Fruit fly (Drosophila melanogaster) whole organism, adult: ENCODE data around the gene CG17717.

Experiments used
- CG11617 ChIP-seq: fragments of 200-800 bp; sonication (Bioruptor generic); optimal IDR thresholded peaks from 2 replicates; lab custom pipeline; 2017; ENCODE audit warnings: mild to moderate bottlenecking, missing biosample characterization, missing genetic modification reagents, missing genetic modification characterization
- CG12768 ChIP-seq: fragments of 200-800 bp; sonication (Bioruptor generic); optimal IDR thresholded peaks from 2 replicates; lab custom pipeline; 2017; ENCODE audit warnings: missing biosample characterization, missing genetic modification characterization, mild to moderate bottlenecking, moderate library complexity, missing genetic modification reagents
- CG14711 ChIP-seq: fragments of 200-800 bp; sonication (Bioruptor generic); optimal IDR thresholded peaks from 2 replicates; lab custom pipeline; 2018; ENCODE audit warnings: missing biosample characterization, mild to moderate bottlenecking, missing genetic modification characterization, moderate library complexity
- CG1620 ChIP-seq: fragments of 200-800 bp; sonication (Bioruptor generic); optimal IDR thresholded peaks from 2 replicates; lab custom pipeline; 2016; ENCODE audit warnings: missing biosample characterization, missing genetic modification characterization
- CG33017 ChIP-seq: fragments of 200-800 bp; sonication (Bioruptor generic); optimal IDR thresholded peaks from 2 replicates; lab custom pipeline; 2018; ENCODE audit warnings: missing biosample characterization, mild to moderate bottlenecking, missing genetic modification characterization, moderate library complexity
- CG5204 ChIP-seq: fragments of 200-800 bp; sonication (Bioruptor generic); optimal IDR thresholded peaks from 2 replicates; lab custom pipeline; 2016; ENCODE audit warnings: missing biosample characterization, missing genetic modification characterization
- CG7045 ChIP-seq: fragments of 200-800 bp; sonication (Bioruptor generic); optimal IDR thresholded peaks from 2 replicates; lab custom pipeline; 2017; ENCODE audit warnings: missing biosample characterization, mild to moderate bottlenecking, missing genetic modification characterization
- CG7101 ChIP-seq: fragments of 200-800 bp; sonication (Bioruptor generic); optimal IDR thresholded peaks from 2 replicates; lab custom pipeline; 2018; ENCODE audit warnings: missing biosample characterization, mild to moderate bottlenecking, missing genetic modification characterization, moderate library complexity
- Clk ChIP-seq: fragments of 200-800 bp; sonication (Bioruptor generic); optimal IDR thresholded peaks from 2 replicates; lab custom pipeline; 2017; ENCODE audit warnings: missing biosample characterization, missing genetic modification characterization
- Crg-1 ChIP-seq: fragments of 200-800 bp; sonication (Bioruptor generic); optimal IDR thresholded peaks from 2 replicates; lab custom pipeline; 2016; ENCODE audit warnings: missing biosample characterization, missing genetic modification characterization
- Hr96 ChIP-seq: fragments of 200-800 bp; sonication (Bioruptor generic); optimal IDR thresholded peaks from 2 replicates; lab custom pipeline; 2016; ENCODE audit warnings: missing biosample characterization, missing genetic modification characterization
- Mnt ChIP-seq: fragments of 200-800 bp; sonication (Bioruptor generic); optimal IDR thresholded peaks from 2 replicates; lab custom pipeline; 2016; ENCODE audit warnings: missing biosample characterization, mild to moderate bottlenecking, missing genetic modification characterization
- bab1 ChIP-seq: fragments of 200-800 bp; sonication (Bioruptor generic); optimal IDR thresholded peaks from 3 replicates; lab custom pipeline; 2019; ENCODE audit warnings: missing biosample characterization, mild to moderate bottlenecking, missing genetic modification characterization, moderate library complexity
- cic ChIP-seq: fragments of 200-800 bp; sonication (Bioruptor generic); optimal IDR thresholded peaks from 2 replicates; lab custom pipeline; 2017; ENCODE audit warnings: missing biosample characterization, mild to moderate bottlenecking, missing genetic modification characterization, moderate library complexity
- cnc ChIP-seq, 2 experiments: fragments of >200 bp; optimal IDR thresholded peaks; 2 replicates each; lab custom pipeline; 2017
- kay ChIP-seq: fragments of 200-800 bp; sonication (Bioruptor generic); peaks from one replicate; lab custom pipeline; 2016; ENCODE audit warnings: missing biosample characterization, missing genetic modification characterization, borderline replicate concordance
- ovo ChIP-seq: fragments of 200-800 bp; sonication (Bioruptor generic); optimal IDR thresholded peaks from 2 replicates; lab custom pipeline; 2016; ENCODE audit warnings: missing biosample characterization, missing genetic modification characterization
- pad ChIP-seq: fragments of 200-800 bp; sonication (Bioruptor generic); optimal IDR thresholded peaks from 3 replicates; lab custom pipeline; 2017; ENCODE audit warnings: missing biosample characterization, missing genetic modification characterization, mild to moderate bottlenecking, moderate library complexity, missing genetic modification reagents
- tj ChIP-seq: fragments of 200-800 bp; sonication (Bioruptor generic); optimal IDR thresholded peaks from 3 replicates; lab custom pipeline; 2017; ENCODE audit warnings: missing biosample characterization, mild to moderate bottlenecking, missing genetic modification characterization, moderate library complexity
- toe ChIP-seq: fragments of 200-800 bp; sonication (Bioruptor generic); optimal IDR thresholded peaks from 2 replicates; lab custom pipeline; 2016; ENCODE audit warnings: missing biosample characterization, missing genetic modification characterization

Gene CG17717

DNA sequence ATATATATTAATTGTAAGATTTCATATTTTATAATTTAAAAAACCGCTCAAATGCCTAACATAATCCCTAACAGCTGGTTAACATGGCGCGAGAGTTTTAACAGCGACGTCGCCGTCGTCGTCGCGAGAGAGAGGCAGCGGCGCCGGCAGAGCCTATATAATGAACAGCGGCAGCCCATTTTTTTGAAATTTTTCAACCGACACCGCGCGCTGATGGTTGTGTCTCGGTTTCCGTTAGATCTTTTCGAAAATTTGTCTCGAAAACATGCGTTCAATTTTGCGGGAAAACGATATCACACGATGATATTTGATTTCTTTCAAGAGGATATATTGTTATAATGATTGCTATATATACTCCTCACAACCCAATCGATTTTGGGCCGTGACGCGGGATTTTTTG lies 10.8 kb downstream of the CG17717 start, which contains the start of gene pigs:
Gene pigs (plus strand): TSS at position 183 of the 400 bp plus-strand sequence.
- TF ChIP-seq CG14711 (no peak), bab1 (GFP tag; lab: Kevin White, UChicago) (peak; percentile 20), Mnt (GFP tag; lab: Kevin White, UChicago) (peak; percentile 40)

DNA sequence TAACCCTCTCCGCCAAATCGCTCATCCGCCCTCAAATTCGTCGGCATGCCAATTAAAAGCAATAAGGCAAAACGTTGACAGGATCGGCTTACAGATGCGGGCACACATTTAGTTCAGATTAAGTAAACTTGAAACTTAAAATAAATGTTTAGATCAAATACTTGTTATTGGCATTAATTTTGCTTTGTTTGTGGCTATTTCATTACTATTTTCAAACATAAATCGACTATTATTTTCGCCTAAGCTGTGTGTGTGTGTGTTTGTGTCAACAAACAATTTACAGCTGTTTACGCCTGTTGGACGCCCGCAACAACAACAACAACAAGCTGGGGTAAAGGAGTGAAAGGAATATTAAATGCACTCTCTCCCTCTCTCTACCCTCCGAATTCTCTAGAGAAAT lies 12.1 kb downstream of the CG17717 start:
- TF ChIP-seq CG11617 (GFP tag; lab: Kevin White, UChicago) (no peak), cic (no peak), Clk (GFP tag; lab: Kevin White, UChicago) (no peak), CG14711 (no peak), Crg-1 (GFP tag; lab: Kevin White, UChicago) (no peak), CG7045 (no peak), CG33017 (tag; lab: Kevin White, UChicago) (no peak), CG7101 (tag; lab: Kevin White, UChicago) (no peak), ovo (GFP tag; lab: Kevin White, UChicago) (no peak), kay (no peak), CG12768 (GFP tag; lab: Kevin White, UChicago) (no peak), CG1620 (GFP tag; lab: Kevin White, UChicago) (no peak), toe (GFP tag; lab: Kevin White, UChicago) (no peak), bab1 (GFP tag; lab: Kevin White, UChicago) (no peak), cnc (optimal IDR thresholded peaks at IDR 0.05; lab: Kevin White, UChicago) (no peak), pad (no peak), Hr96 (GFP tag; lab: Kevin White, UChicago) (no peak), CG5204 (GFP tag; lab: Kevin White, UChicago) (no peak), Mnt (GFP tag; lab: Kevin White, UChicago) (no peak), tj (GFP tag; lab: Kevin White, UChicago) (no peak)

dm6 chrX:6601641-6602276 lies 12.7 kb downstream of the CG17717 start:
- TF ChIP-seq Mnt (GFP tag; lab: Kevin White, UChicago) (peak; percentile 69), ovo (GFP tag; lab: Kevin White, UChicago) (peak; percentile 83), pad (peak; percentile 98), kay (peak; percentile 88), CG33017 (tag; lab: Kevin White, UChicago) (peak; percentile 81), CG5204 (GFP tag; lab: Kevin White, UChicago) (peak; percentile 80), Hr96 (GFP tag; lab: Kevin White, UChicago) (peak; percentile 86), CG11617 (GFP tag; lab: Kevin White, UChicago) (peak; percentile 80), Clk (GFP tag; lab: Kevin White, UChicago) (peak; percentile 77), Crg-1 (GFP tag; lab: Kevin White, UChicago) (peak; percentile 56), bab1 (GFP tag; lab: Kevin White, UChicago) (no peak), CG7101 (tag; lab: Kevin White, UChicago) (peak; percentile 87), CG14711 (peak; percentile 80), cic (peak; percentile 44), tj (GFP tag; lab: Kevin White, UChicago) (peak; percentile 62), CG12768 (GFP tag; lab: Kevin White, UChicago) (peak; percentile 86), toe (GFP tag; lab: Kevin White, UChicago) (peak; percentile 73), cnc (optimal IDR thresholded peaks at IDR 0.05; lab: Kevin White, UChicago) (no peak), CG7045 (peak; percentile 85), CG1620 (GFP tag; lab: Kevin White, UChicago) (peak; percentile 46)

DNA sequence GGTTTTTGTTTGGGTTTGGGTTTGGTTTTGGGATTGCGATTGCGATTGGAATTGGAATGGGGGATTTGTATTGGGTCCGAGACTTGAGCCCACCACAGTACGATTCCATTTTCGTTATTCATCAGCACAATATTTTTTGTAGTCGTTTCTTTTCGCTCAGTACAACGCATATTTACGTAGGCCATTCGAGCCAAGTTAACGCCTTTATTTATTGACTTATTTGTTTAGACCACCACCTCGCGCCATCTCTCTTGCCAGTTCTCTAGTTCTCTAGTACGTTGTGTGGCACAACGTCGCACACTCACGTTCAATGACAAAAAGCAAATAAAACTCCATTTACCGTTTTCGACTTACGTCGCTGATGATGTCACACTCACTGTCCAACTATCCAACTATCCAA lies 15.6 kb downstream of the CG17717 start:
- TF ChIP-seq cnc (optimal IDR thresholded peaks at IDR 0.05; lab: Kevin White, UChicago), result no peak
- TF ChIP-seq Crg-1 (GFP tag; lab: Kevin White, UChicago), result no peak
- no peak for TF ChIP-seq cic
- TF ChIP-seq Clk (GFP tag; lab: Kevin White, UChicago), result no peak
- no peak for TF ChIP-seq kay
- TF ChIP-seq CG33017 (tag; lab: Kevin White, UChicago), result no peak
- no peak for TF ChIP-seq Mnt (GFP tag; lab: Kevin White, UChicago)
- no peak for TF ChIP-seq Hr96 (GFP tag; lab: Kevin White, UChicago)
- TF ChIP-seq ovo (GFP tag; lab: Kevin White, UChicago), result no peak
- TF ChIP-seq pad, result no peak
- no peak for TF ChIP-seq tj (GFP tag; lab: Kevin White, UChicago)
- no peak for TF ChIP-seq CG1620 (GFP tag; lab: Kevin White, UChicago)
- no peak for TF ChIP-seq toe (GFP tag; lab: Kevin White, UChicago)
- TF ChIP-seq CG5204 (GFP tag; lab: Kevin White, UChicago), result no peak
- no peak for TF ChIP-seq bab1 (GFP tag; lab: Kevin White, UChicago)
- no peak for TF ChIP-seq CG7101 (tag; lab: Kevin White, UChicago)
- no peak for TF ChIP-seq CG12768 (GFP tag; lab: Kevin White, UChicago)
- TF ChIP-seq CG11617 (GFP tag; lab: Kevin White, UChicago), result no peak

dm6 chrX:6611831-6612230 lies 22.7 kb downstream of the CG17717 start:
- TF ChIP-seq cic (no peak), CG11617 (GFP tag; lab: Kevin White, UChicago) (no peak), Crg-1 (GFP tag; lab: Kevin White, UChicago) (no peak), toe (GFP tag; lab: Kevin White, UChicago) (no peak), pad (no peak), Hr96 (GFP tag; lab: Kevin White, UChicago) (no peak), Mnt (GFP tag; lab: Kevin White, UChicago) (no peak)

DNA sequence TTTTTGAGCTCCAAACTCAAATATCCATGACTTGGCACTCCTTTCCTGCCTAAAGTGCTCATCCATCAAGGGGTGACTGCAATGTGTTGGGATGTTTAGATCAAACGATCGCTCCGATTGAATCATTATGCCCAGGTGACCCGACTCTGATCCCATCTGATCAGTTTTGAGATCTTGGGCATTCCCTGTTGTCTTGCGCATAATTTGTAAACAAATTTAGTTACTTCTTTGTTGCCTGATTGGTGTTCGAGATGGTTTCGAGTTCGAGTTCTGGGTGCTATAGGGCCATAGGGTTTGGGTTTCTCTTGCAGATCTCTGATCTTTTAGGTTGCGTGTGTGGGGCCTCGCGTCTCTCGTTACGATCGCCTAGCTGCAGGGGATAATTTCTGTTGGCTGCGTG lies 23.4 kb downstream of the CG17717 start:
- no peak for TF ChIP-seq cnc (optimal IDR thresholded peaks at IDR 0.05; lab: Kevin White, UChicago)
- TF ChIP-seq Crg-1 (GFP tag; lab: Kevin White, UChicago), result no peak
- TF ChIP-seq CG14711, result no peak
- no peak for TF ChIP-seq tj (GFP tag; lab: Kevin White, UChicago)
- no peak for TF ChIP-seq kay
- TF ChIP-seq CG7045, result no peak
- TF ChIP-seq cic, result no peak
- TF ChIP-seq CG33017 (tag; lab: Kevin White, UChicago), result no peak
- no peak for TF ChIP-seq ovo (GFP tag; lab: Kevin White, UChicago)
- TF ChIP-seq toe (GFP tag; lab: Kevin White, UChicago), result no peak
- no peak for TF ChIP-seq CG7101 (tag; lab: Kevin White, UChicago)
- no peak for TF ChIP-seq CG1620 (GFP tag; lab: Kevin White, UChicago)
- no peak for TF ChIP-seq pad
- TF ChIP-seq CG12768 (GFP tag; lab: Kevin White, UChicago), result no peak
- TF ChIP-seq bab1 (GFP tag; lab: Kevin White, UChicago), result no peak
